Fruit fly (Drosophila melanogaster) whole organism, wandering third instar larva: ENCODE results near the gene Cpr11B.

ENCODE experiments used
- CrebA ChIP-seq: fragments of 200-800 bp; sonication (Bioruptor generic); optimal IDR thresholded peaks from 2 replicates; lab custom pipeline; 2016; ENCODE audit warnings: missing biosample characterization, mild to moderate bottlenecking, missing genetic modification characterization, borderline replicate concordance
- Hr83 ChIP-seq: fragments of 200-300 bp; sonication (Bioruptor generic); optimal IDR thresholded peaks from 2 replicates; lab custom pipeline; 2016; ENCODE audit warnings: missing biosample characterization, mild to moderate bottlenecking, missing genetic modification characterization, moderate library complexity; ENCODE audit not compliant: poor library complexity, severe bottlenecking
- Myc ChIP-seq: fragments of >200 bp; optimal IDR thresholded peaks from 2 replicates; lab custom pipeline; 2017
- usp ChIP-seq: fragments of >200 bp; optimal IDR thresholded peaks from 2 replicates; lab custom pipeline; 2017; ENCODE audit warnings: missing biosample characterization, missing genetic modification characterization

DNA sequence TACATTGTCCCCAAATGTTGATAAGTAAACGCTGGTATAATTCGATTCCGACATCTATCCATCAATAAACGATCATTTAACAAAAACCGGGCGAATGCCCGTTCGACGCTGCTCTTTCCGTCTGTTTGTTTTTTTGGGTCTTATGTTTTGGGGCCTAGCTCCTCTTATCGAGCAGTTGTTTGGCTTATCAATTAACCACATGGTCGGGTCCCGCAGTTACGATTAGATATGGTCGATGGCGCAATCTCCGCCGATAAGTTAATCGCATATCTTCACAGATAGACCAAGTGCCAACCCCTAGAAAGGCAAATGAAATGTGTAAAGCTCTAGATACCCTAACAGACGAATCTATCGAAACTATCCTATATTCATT, 25.4 kb downstream of the Cpr11B start:
- TF ChIP-seq Myc (lab: Kevin White, UChicago) = no peak
- TF ChIP-seq usp (GFP tag; lab: Kevin White, UChicago) = no peak
- no peak for TF ChIP-seq Hr83 (GFP tag; lab: Kevin White, UChicago)
- no peak for TF ChIP-seq CrebA (GFP tag; lab: Kevin White, UChicago)
